Fruit fly (Drosophila melanogaster) whole organism, embryonic: ENCODE results near the gene CG16965.

ENCODE experiments used
- Atf-2 ChIP-seq: fragments of 200-800 bp; sonication (Bioruptor generic); optimal IDR thresholded peaks from 2 replicates; lab custom pipeline; 2016; ENCODE audit warnings: missing biosample characterization, missing genetic modification characterization
- CG10462 ChIP-seq: fragments of 200-800 bp; sonication (Bioruptor generic); optimal IDR thresholded peaks from 2 replicates; lab custom pipeline; 2016; ENCODE audit warnings: missing biosample characterization, missing genetic modification characterization
- CG10565 ChIP-seq: fragments of 200-800 bp; sonication (Bioruptor generic); optimal IDR thresholded peaks from 3 replicates; lab custom pipeline; 2016; ENCODE audit warnings: missing biosample characterization, mild to moderate bottlenecking, missing genetic modification characterization
- CG11696 ChIP-seq: fragments of 200-800 bp; sonication (Bioruptor generic); IDR thresholded peaks from 2 replicates; pipeline ENCODE4 v1.3.6; 2022; ENCODE audit warnings: missing biosample characterization, missing genetic modification characterization
- CG11723 ChIP-seq: fragments of 200-800 bp; sonication (Bioruptor generic); optimal IDR thresholded peaks from 2 replicates; lab custom pipeline; 2017; ENCODE audit warnings: missing biosample characterization, mild to moderate bottlenecking, missing genetic modification characterization
- CG12659 ChIP-seq: fragments of 200-800 bp; sonication (Bioruptor generic); optimal IDR thresholded peaks from 3 replicates; lab custom pipeline; 2017; ENCODE audit warnings: mild to moderate bottlenecking, missing biosample characterization, missing genetic modification reagents, missing genetic modification characterization
- CG13424 ChIP-seq: fragments of 200-800 bp; sonication (Bioruptor generic); optimal IDR thresholded peaks from 2 replicates; lab custom pipeline; 2019; ENCODE audit warnings: missing biosample characterization, mild to moderate bottlenecking, missing genetic modification characterization, moderate library complexity
- CG1529 ChIP-seq: fragments of 200-800 bp; sonication (Bioruptor generic); optimal IDR thresholded peaks from 3 replicates; lab custom pipeline; 2018; ENCODE audit warnings: missing biosample characterization, missing genetic modification characterization
- CG15601 ChIP-seq: fragments of 200-800 bp; sonication (Bioruptor generic); optimal IDR thresholded peaks from 3 replicates; lab custom pipeline; 2019; ENCODE audit warnings: missing biosample characterization, mild to moderate bottlenecking, missing genetic modification characterization, moderate library complexity
- CG17568 ChIP-seq: fragments of 200-800 bp; sonication (Bioruptor generic); optimal IDR thresholded peaks from 2 replicates; lab custom pipeline; 2018; ENCODE audit warnings: missing biosample characterization, mild to moderate bottlenecking, missing genetic modification characterization, moderate library complexity
- CG18011 ChIP-seq: fragments of 200-800 bp; sonication (Bioruptor generic); optimal IDR thresholded peaks from 2 replicates; lab custom pipeline; 2017; ENCODE audit warnings: missing biosample characterization, missing genetic modification characterization, mild to moderate bottlenecking, moderate library complexity, missing genotype
- CG1832 ChIP-seq: fragments of 200-800 bp; sonication (Bioruptor generic); optimal IDR thresholded peaks from 2 replicates; lab custom pipeline; 2017; ENCODE audit warnings: missing biosample characterization, mild to moderate bottlenecking, missing genetic modification characterization, inconsistent platforms
- CG30431 ChIP-seq: fragments of 200-800 bp; sonication (Bioruptor generic); optimal IDR thresholded peaks from 2 replicates; lab custom pipeline; 2017; ENCODE audit warnings: missing biosample characterization, missing genetic modification characterization
- CG3407 ChIP-seq: fragments of 200-800 bp; sonication (Bioruptor generic); optimal IDR thresholded peaks from 2 replicates; lab custom pipeline; 2018; ENCODE audit warnings: missing biosample characterization, mild to moderate bottlenecking, missing genetic modification characterization
- CG4424 ChIP-seq: fragments of 200-800 bp; sonication (Bioruptor generic); optimal IDR thresholded peaks from 3 replicates; lab custom pipeline; 2016; ENCODE audit warnings: missing biosample characterization, missing genetic modification characterization
- CG6654 ChIP-seq: fragments of 200-800 bp; sonication (Bioruptor generic); optimal IDR thresholded peaks from 2 replicates; lab custom pipeline; 2017; ENCODE audit warnings: missing biosample characterization, mild to moderate bottlenecking, missing genetic modification characterization
- CG6791 ChIP-seq: fragments of 200-800 bp; sonication (Bioruptor generic); IDR thresholded peaks from 3 replicates; pipeline ENCODE4 v1.3.6; 2022; ENCODE audit warnings: missing biosample characterization, missing genetic modification characterization; ENCODE audit not compliant: partially characterized antibody
- CG6813 ChIP-seq: fragments of 200-800 bp; sonication (Bioruptor generic); optimal IDR thresholded peaks from 2 replicates; lab custom pipeline; 2017; ENCODE audit warnings: missing biosample characterization, missing genetic modification characterization, mild to moderate bottlenecking, moderate library complexity, missing genetic modification reagents
- CG8359 ChIP-seq: fragments of 200-800 bp; sonication (Bioruptor generic); optimal IDR thresholded peaks from 2 replicates; lab custom pipeline; 2017; ENCODE audit warnings: missing biosample characterization, mild to moderate bottlenecking, missing genetic modification characterization, borderline replicate concordance
- CG9727 ChIP-seq: fragments of 200-800 bp; sonication (Bioruptor generic); optimal IDR thresholded peaks from 3 replicates; lab custom pipeline; 2017; ENCODE audit warnings: missing biosample characterization, mild to moderate bottlenecking, missing genetic modification characterization
- CG9817 ChIP-seq: fragments of 200-800 bp; sonication (Bioruptor generic); optimal IDR thresholded peaks from 2 replicates; lab custom pipeline; 2018; ENCODE audit warnings: missing biosample characterization, mild to moderate bottlenecking, missing genetic modification characterization, moderate library complexity
- Camta ChIP-seq: fragments of 200-800 bp; sonication (Bioruptor generic); optimal IDR thresholded peaks from 2 replicates; lab custom pipeline; 2016; ENCODE audit warnings: missing biosample characterization, missing genetic modification characterization
- D19B ChIP-seq: fragments of 200-800 bp; sonication (Bioruptor generic); optimal IDR thresholded peaks from 2 replicates; lab custom pipeline; 2017; ENCODE audit warnings: missing biosample characterization, mild to moderate bottlenecking, missing genetic modification characterization
- Doc2 ChIP-seq: fragments of 200-800 bp; sonication (Bioruptor generic); IDR thresholded peaks from 2 replicates; pipeline ENCODE4 v1.3.6; 2022; ENCODE audit warnings: missing biosample characterization, missing genetic modification characterization
- E2f1 ChIP-seq: fragments of 200-800 bp; sonication (Bioruptor generic); IDR thresholded peaks from 2 replicates; pipeline ENCODE4 v1.3.6; 2022; ENCODE audit warnings: missing biosample characterization, missing genetic modification characterization
- Gsc ChIP-seq: fragments of 200-800 bp; sonication (Bioruptor generic); IDR thresholded peaks from 2 replicates; pipeline ENCODE4 v1.3.6; 2022; ENCODE audit warnings: missing biosample characterization, missing genetic modification characterization
- HHEX ChIP-seq: fragments of 200-800 bp; sonication (Bioruptor generic); optimal IDR thresholded peaks from 3 replicates; lab custom pipeline; 2017; ENCODE audit warnings: missing biosample characterization, mild to moderate bottlenecking, missing genetic modification characterization, missing genetic modification reagents
- Hmr ChIP-seq: fragments of 200-800 bp; sonication (Bioruptor generic); optimal IDR thresholded peaks from 3 replicates; lab custom pipeline; 2017; ENCODE audit warnings: mild to moderate bottlenecking, missing biosample characterization, missing genetic modification reagents, missing genetic modification characterization
- Ptx1 ChIP-seq: fragments of 200-800 bp; sonication (Bioruptor generic); IDR thresholded peaks from 2 replicates; pipeline ENCODE4 v1.3.6; 2022; ENCODE audit warnings: missing biosample characterization, missing genetic modification characterization
- ac ChIP-seq: fragments of 200-800 bp; sonication (Bioruptor generic); optimal IDR thresholded peaks from 3 replicates; lab custom pipeline; 2017; ENCODE audit warnings: missing biosample characterization, mild to moderate bottlenecking, missing genetic modification characterization
- al ChIP-seq: fragments of 200-800 bp; sonication (Bioruptor generic); IDR thresholded peaks from 2 replicates; pipeline ENCODE4 v1.3.6; 2022; ENCODE audit warnings: missing biosample characterization, missing genetic modification characterization
- aop ChIP-seq: fragments of 200-800 bp; sonication (Bioruptor generic); IDR thresholded peaks from 2 replicates; pipeline ENCODE4 v1.3.6; 2022; ENCODE audit warnings: missing biosample characterization, missing genetic modification characterization
- exex ChIP-seq: fragments of 200-800 bp; sonication (Bioruptor generic); optimal IDR thresholded peaks from 4 replicates; lab custom pipeline; 2018; ENCODE audit warnings: missing biosample characterization, mild to moderate bottlenecking, missing genetic modification characterization, moderate library complexity
- fd3F ChIP-seq: fragments of 200-800 bp; sonication (Bioruptor generic); optimal IDR thresholded peaks from 2 replicates; lab custom pipeline; 2018; ENCODE audit warnings: missing biosample characterization, mild to moderate bottlenecking, missing genetic modification characterization, moderate library complexity
- fd96Cb ChIP-seq: fragments of 200-800 bp; sonication (Bioruptor generic); optimal IDR thresholded peaks from 2 replicates; lab custom pipeline; 2018; ENCODE audit warnings: missing biosample characterization, mild to moderate bottlenecking, missing genetic modification characterization, moderate library complexity
- ftz-f1 ChIP-seq: fragments of 200-800 bp; sonication (Bioruptor generic); optimal IDR thresholded peaks from 2 replicates; lab custom pipeline; 2016; ENCODE audit warnings: missing biosample characterization, missing genetic modification characterization
- gt ChIP-seq: fragments of 200-800 bp; sonication (Bioruptor generic); IDR thresholded peaks from 2 replicates; pipeline ENCODE4 v1.3.6; 2022; ENCODE audit warnings: missing biosample characterization, missing genetic modification characterization
- ind ChIP-seq: fragments of 200-800 bp; sonication (Bioruptor generic); optimal IDR thresholded peaks from 3 replicates; lab custom pipeline; 2016; ENCODE audit warnings: missing biosample characterization, missing genetic modification characterization
- luna ChIP-seq: fragments of 200-800 bp; sonication (Bioruptor generic); optimal IDR thresholded peaks from 2 replicates; lab custom pipeline; 2016; ENCODE audit warnings: missing biosample characterization, missing genetic modification characterization
- mld ChIP-seq: fragments of 200-800 bp; sonication (Bioruptor generic); IDR thresholded peaks from 3 replicates; pipeline ENCODE4 v1.3.6; 2022; ENCODE audit warnings: missing biosample characterization, missing genetic modification characterization; ENCODE audit not compliant: partially characterized antibody
- nom ChIP-seq: fragments of 200-800 bp; sonication (Bioruptor generic); optimal IDR thresholded peaks from 2 replicates; lab custom pipeline; 2017; ENCODE audit warnings: missing biosample characterization, missing genetic modification characterization, mild to moderate bottlenecking, moderate library complexity, missing genetic modification reagents
- pita ChIP-seq: fragments of 200-800 bp; sonication (Bioruptor generic); optimal IDR thresholded peaks from 2 replicates; lab custom pipeline; 2017; ENCODE audit warnings: missing biosample characterization, mild to moderate bottlenecking, missing genetic modification characterization
- psq ChIP-seq: fragments of 200-800 bp; sonication (Bioruptor generic); optimal IDR thresholded peaks from 2 replicates; lab custom pipeline; 2017; ENCODE audit warnings: missing biosample characterization, missing genetic modification characterization
- row ChIP-seq: fragments of 200-800 bp; sonication (Bioruptor generic); IDR thresholded peaks from 3 replicates; pipeline ENCODE4 v1.3.6; 2022; ENCODE audit warnings: missing biosample characterization, missing genetic modification characterization
- salm ChIP-seq: fragments of 200-800 bp; sonication (Bioruptor generic); optimal IDR thresholded peaks from 2 replicates; lab custom pipeline; 2018; ENCODE audit warnings: missing biosample characterization, mild to moderate bottlenecking, missing genetic modification characterization
- sob ChIP-seq: fragments of 200-800 bp; sonication (Bioruptor generic); IDR thresholded peaks from 2 replicates; pipeline ENCODE4 v1.3.6; 2022; ENCODE audit warnings: missing biosample characterization, missing genetic modification characterization
- ssp ChIP-seq: fragments of 200-800 bp; sonication (Bioruptor generic); IDR thresholded peaks from 2 replicates; pipeline ENCODE4 v1.3.6; 2022; ENCODE audit warnings: missing biosample characterization, missing genetic modification characterization
- unc-4 ChIP-seq: fragments of 200-800 bp; sonication (Bioruptor generic); IDR thresholded peaks from 2 replicates; pipeline ENCODE4 v1.3.6; 2022; ENCODE audit warnings: missing biosample characterization, missing genetic modification characterization; ENCODE audit not compliant: partially characterized antibody
- yki ChIP-seq: fragments of >200 bp; optimal IDR thresholded peaks from 3 replicates; lab custom pipeline; 2018

CG16965 gene

DNA sequence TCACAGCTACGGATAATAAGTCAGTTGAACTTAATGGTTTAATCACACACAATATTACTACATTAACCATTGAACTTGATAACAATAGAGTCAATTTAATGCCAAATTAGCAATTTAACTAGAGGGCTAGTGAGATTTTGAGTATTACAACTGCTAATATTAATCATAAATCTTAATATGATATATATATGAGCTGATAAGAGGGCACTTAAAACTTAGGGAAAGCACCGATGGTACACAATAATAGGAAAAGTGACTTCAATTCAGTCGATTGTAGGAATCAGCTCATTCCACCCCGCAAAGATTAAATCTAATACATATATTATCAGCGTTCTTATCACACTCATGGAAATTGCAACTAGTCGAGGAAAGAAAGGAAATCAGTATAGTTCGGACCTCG, at the start of gene CG16965:
Gene CG16965 (plus strand): TSS at position 382 of the 400 bp plus-strand sequence.
- TF ChIP-seq yki (lab: Kevin White, UChicago), result no peak
- TF ChIP-seq exex (tag; lab: Kevin White, UChicago), result peak; percentile 59
- no peak for TF ChIP-seq ftz-f1 (GFP tag; lab: Kevin White, UChicago)

DNA sequence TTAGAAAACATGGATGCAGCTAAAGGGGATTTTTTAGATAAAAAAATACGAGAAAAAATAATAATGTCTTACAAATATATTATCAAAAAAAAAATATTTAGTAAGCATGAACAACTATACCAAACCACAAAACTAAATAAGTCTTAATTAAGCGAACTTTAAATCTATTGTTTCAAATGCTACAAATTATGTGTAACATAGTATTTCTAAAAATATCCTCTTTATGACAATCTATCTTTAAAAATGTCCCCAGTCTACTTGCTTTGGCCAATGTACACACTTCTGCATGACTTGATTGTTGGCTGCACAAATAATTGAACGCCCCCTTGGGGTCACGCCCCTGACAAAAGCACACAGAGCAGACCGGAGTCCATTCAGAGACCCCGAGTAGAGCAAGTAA, 49.8 kb upstream of the CG16965 start:
- TF ChIP-seq CG10565 (GFP tag; lab: Kevin White, UChicago) (no peak), mld (GFP tag; lab: Robert Waterston, UW) (no peak), CG1529 (GFP tag; lab: Kevin White, UChicago) (no peak), CG9817 (tag; lab: Kevin White, UChicago) (no peak), CG6791 (GFP tag; lab: Robert Waterston, UW) (no peak), CG11723 (no peak), luna (GFP tag; lab: Kevin White, UChicago) (no peak), ssp (GFP tag; lab: Robert Waterston, UW) (no peak), E2f1 (no peak), CG6654 (no peak), Ptx1 (GFP tag; lab: Robert Waterston, UW) (peak; percentile 31; the same call in 1 of the 2 replicates), CG13424 (peak; percentile 47), CG15601 (tag; lab: Kevin White, UChicago) (no peak), al (GFP tag; lab: Robert Waterston, UW) (no peak), Gsc (GFP tag; lab: Robert Waterston, UW) (no peak), CG11696 (GFP tag; lab: Robert Waterston, UW) (no peak), aop (GFP tag; lab: Robert Waterston, UW) (no peak), CG6813 (GFP tag; lab: Kevin White, UChicago) (no peak), CG8359 (no peak), pita (GFP tag; lab: Kevin White, UChicago) (no peak), Atf-2 (GFP tag; lab: Kevin White, UChicago) (no peak), CG18011 (no peak), CG12659 (GFP tag; lab: Kevin White, UChicago) (peak; percentile 9), unc-4 (GFP tag; lab: Robert Waterston, UW) (no peak), CG3407 (GFP tag; lab: Kevin White, UChicago) (no peak), Camta (GFP tag; lab: Kevin White, UChicago) (no peak), Doc2 (no peak), CG1832 (no peak), CG10462 (GFP tag; lab: Kevin White, UChicago) (no peak), CG17568 (no peak), psq (GFP tag; lab: Kevin White, UChicago) (no peak), salm (tag; lab: Kevin White, UChicago) (no peak), ac (no peak), nom (no peak), row (GFP tag; lab: Robert Waterston, UW) (no peak; the same call in 2 of the 3 replicates), fd3F (GFP tag; lab: Kevin White, UChicago) (no peak), CG4424 (GFP tag; lab: Kevin White, UChicago) (peak; percentile 11), HHEX (GFP tag; lab: Kevin White, UChicago) (peak; percentile 8), D19B (no peak), Hmr (GFP tag; lab: Kevin White, UChicago) (peak; percentile 27), fd96Cb (tag; lab: Kevin White, UChicago) (peak; percentile 8), CG9727 (GFP tag; lab: Kevin White, UChicago) (peak; percentile 12), ind (GFP tag; lab: Kevin White, UChicago) (peak; percentile 9), sob (GFP tag; lab: Robert Waterston, UW) (no peak), gt (no peak), CG30431 (GFP tag; lab: Kevin White, UChicago) (no peak)
